Worm (Caenorhabditis elegans) whole organism, L4/young adult: ENCODE results near the gene srx-45.
A peak's percentile ranks its signal among the peaks of the same experiment; 100 is the strongest.

ENCODE experiments used
- W03F9.2 ChIP-seq: fragments of 150-350 bp; optimal IDR thresholded peaks from 2 replicates; lab custom pipeline; 2014; ENCODE audit warnings: missing biosample characterization, missing genetic modification characterization
- dao-5 ChIP-seq: sonication (generic microtip); optimal IDR thresholded peaks from 2 replicates; lab custom pipeline; 2016; ENCODE audit warnings: missing genotype, missing genetic modification characterization, moderate library complexity, missing compliant biosample characterization
- him-1 ChIP-seq: sonication (generic microtip); optimal IDR thresholded peaks from 2 replicates; lab custom pipeline; 2016; ENCODE audit warnings: missing genotype, missing genetic modification reagents, missing genetic modification characterization, missing compliant biosample characterization

srx-45 gene

DNA sequence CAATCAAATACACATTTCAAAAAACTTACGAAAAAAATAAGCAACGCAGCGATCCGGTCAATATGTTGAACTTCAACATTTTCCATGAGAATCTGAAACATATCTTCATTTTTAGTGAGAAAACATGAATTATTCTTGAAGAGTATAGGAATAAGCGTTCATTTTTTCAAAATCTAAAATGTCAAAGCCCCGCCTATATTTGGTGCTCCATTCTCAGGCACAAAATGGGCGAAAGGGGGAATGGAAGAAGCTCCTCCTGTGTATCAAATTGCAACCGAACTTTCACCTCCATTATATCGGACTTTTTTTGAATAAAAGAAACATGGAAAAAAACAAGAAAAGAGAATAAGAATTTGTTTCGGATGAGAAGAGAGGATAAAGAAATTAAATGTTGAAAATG is at the start of gene srx-45:
Gene srx-45 (minus strand): TSS at position 101 of the 400 bp plus-strand sequence.
- TF ChIP-seq him-1 (tag; lab: Kevin White, UChicago), result no peak
- TF ChIP-seq W03F9.2 (tag; lab: Kevin White, UChicago), result no peak
- no peak for TF ChIP-seq dao-5 (tag; lab: Kevin White, UChicago)

- TF ChIP-seq W03F9.2 (tag; lab: Kevin White, UChicago) (no peak), him-1 (tag; lab: Kevin White, UChicago) (no peak), dao-5 (tag; lab: Kevin White, UChicago) (no peak)
Observed at ce11 chrIII:9355412-9355969, 49.0 kb upstream of the srx-45 start, which contains the start of gene chtb-1. TSS of gene chtb-1 (minus strand) at chrIII:9355462.

DNA sequence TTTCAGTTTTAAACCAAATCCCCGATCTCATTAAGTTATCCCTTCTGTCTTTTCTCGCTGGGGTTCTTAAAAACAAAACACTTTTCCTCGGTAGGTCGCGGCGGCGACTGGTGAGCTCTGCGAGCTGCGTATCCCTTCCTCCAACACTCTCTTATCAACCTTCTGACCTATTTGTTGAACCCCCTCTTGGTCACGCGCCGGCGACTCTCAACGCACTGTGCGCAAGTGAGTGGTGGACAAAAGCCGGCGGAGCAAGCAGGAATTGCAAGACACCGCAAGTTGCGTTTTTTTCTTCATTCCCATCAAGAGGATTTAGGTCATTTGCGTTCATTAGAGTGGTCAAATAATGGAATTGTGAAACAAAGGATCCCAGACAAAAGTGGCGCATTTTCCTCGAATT is 47.3 kb upstream of the srx-45 start:
- TF ChIP-seq W03F9.2 (tag; lab: Kevin White, UChicago) (no peak), him-1 (tag; lab: Kevin White, UChicago) (no peak), dao-5 (tag; lab: Kevin White, UChicago) (no peak)

ce11 chrIII:9346722-9347121 is 40.2 kb upstream of the srx-45 start:
- TF ChIP-seq him-1 (tag; lab: Kevin White, UChicago) (no peak), dao-5 (tag; lab: Kevin White, UChicago) (no peak), W03F9.2 (tag; lab: Kevin White, UChicago) (no peak)

DNA sequence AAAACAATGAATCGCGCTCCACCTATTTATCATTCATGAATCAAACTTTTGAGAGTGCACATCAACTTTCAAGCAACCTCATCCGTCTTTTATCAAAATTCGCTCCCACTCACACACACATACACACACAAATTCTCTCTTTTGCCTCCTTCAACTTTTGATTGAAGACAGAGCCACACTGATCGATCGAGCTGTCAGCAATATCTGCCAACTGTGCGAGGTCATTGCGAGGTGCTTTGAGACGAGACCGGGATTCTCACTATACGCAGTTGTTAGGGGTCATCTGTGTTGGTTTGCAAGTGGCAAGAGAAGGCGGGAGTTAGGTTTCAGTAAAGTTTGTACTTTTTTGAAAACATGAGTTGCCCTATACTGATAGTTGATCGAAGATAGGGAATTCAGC is 39.6 kb upstream of the srx-45 start:
- no peak for TF ChIP-seq him-1 (tag; lab: Kevin White, UChicago)
- no peak for TF ChIP-seq dao-5 (tag; lab: Kevin White, UChicago)
- no peak for TF ChIP-seq W03F9.2 (tag; lab: Kevin White, UChicago)

DNA sequence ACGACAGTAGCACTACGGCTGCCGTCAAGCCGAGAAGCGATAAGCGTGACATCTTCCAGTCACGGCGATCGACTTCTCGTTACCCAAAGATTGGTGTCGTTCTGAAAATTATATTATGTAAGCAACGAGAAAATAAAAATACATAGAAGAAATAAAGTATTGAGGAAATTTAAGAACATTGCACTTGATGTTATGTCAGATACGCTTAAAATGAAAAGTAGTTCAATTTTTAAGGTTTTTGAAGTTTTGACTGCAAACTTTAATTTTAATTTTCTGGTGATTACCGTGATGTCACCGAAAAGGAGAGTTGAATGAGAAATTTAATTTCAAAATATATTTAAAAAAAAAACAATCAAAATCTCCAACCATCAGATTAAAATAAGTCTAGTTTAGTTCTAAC is 37.9 kb upstream of the srx-45 start, which contains the start of gene emb-9:
Gene emb-9 (minus strand): TSS at position 101 of the 400 bp plus-strand sequence.
- TF ChIP-seq him-1 (tag; lab: Kevin White, UChicago) (no peak), dao-5 (tag; lab: Kevin White, UChicago) (no peak)

DNA sequence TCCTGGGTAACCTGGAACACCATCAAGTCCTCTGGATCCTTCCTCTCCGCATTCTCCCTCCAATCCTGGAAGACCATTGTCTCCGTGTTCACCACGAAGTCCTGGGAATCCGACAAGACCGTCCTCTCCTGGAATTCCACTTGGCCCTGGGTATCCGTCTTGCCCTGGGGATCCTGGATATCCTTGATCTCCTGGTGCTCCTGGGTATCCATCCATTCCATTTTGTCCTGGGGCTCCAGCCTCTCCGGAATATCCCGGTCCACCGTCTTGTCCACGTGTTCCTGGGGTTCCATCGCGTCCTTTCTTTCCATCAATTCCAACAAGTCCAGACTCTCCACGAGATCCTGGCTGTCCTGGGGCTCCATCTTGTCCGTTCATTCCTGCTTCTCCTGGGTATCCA is 33.5 kb upstream of the srx-45 start:
- TF ChIP-seq him-1 (tag; lab: Kevin White, UChicago), result no peak
- no peak for TF ChIP-seq W03F9.2 (tag; lab: Kevin White, UChicago)
- TF ChIP-seq dao-5 (tag; lab: Kevin White, UChicago), result no peak

- no peak for TF ChIP-seq him-1 (tag; lab: Kevin White, UChicago)
- no peak for TF ChIP-seq dao-5 (tag; lab: Kevin White, UChicago)
Observed at ce11 chrIII:9337968-9338367, 31.5 kb upstream of the srx-45 start.

DNA sequence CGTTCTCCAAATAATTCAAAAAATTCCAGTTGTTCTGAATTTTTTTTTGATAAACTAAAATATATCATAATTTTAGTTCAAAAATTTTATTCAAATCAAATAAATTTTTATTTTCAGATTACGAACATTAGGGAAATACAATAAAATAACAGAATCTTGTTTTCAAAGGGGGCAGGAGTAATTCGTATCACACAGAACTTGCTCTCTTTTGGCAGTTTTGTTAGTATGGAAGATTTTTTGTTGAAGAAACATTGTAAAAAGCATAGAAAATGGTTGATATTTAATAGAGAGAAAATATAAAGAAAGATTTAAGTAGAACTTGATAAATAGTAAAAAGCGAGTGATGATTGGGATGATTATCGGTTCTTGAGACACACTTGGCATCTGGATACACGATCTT is 30.3 kb upstream of the srx-45 start:
- TF ChIP-seq him-1 (tag; lab: Kevin White, UChicago), result no peak
- no peak for TF ChIP-seq W03F9.2 (tag; lab: Kevin White, UChicago)
- no peak for TF ChIP-seq dao-5 (tag; lab: Kevin White, UChicago)

ce11 chrIII:9335076-9335475 is 28.6 kb upstream of the srx-45 start:
- TF ChIP-seq W03F9.2 (tag; lab: Kevin White, UChicago) (no peak), him-1 (tag; lab: Kevin White, UChicago) (no peak), dao-5 (tag; lab: Kevin White, UChicago) (no peak)

- TF ChIP-seq dao-5 (tag; lab: Kevin White, UChicago) (no peak), him-1 (tag; lab: Kevin White, UChicago) (no peak), W03F9.2 (tag; lab: Kevin White, UChicago) (no peak)
Observed at ce11 chrIII:9334174-9334573, 27.7 kb upstream of the srx-45 start, which contains the start of gene elo-4. TSS of gene elo-4 (minus strand) at chrIII:9334274.

- TF ChIP-seq dao-5 (tag; lab: Kevin White, UChicago) (no peak), W03F9.2 (tag; lab: Kevin White, UChicago) (peak; percentile 22), him-1 (tag; lab: Kevin White, UChicago) (no peak)
Observed at ce11 chrIII:9331084-9331564, 24.6 kb upstream of the srx-45 start, which contains the start of gene ufc-1. TSS of gene ufc-1 (plus strand) at chrIII:9331514.

- TF ChIP-seq dao-5 (tag; lab: Kevin White, UChicago) (no peak), him-1 (tag; lab: Kevin White, UChicago) (no peak), W03F9.2 (tag; lab: Kevin White, UChicago) (no peak)
Observed at ce11 chrIII:9329790-9330366, 23.4 kb upstream of the srx-45 start, which contains the start of gene ttr-5. TSS of gene ttr-5 (plus strand) at chrIII:9330316.

- no peak for TF ChIP-seq him-1 (tag; lab: Kevin White, UChicago)
- TF ChIP-seq dao-5 (tag; lab: Kevin White, UChicago), result no peak
Observed at ce11 chrIII:9329266-9329665, 22.8 kb upstream of the srx-45 start, which contains the start of gene C40H1.3. TSS of gene C40H1.3 (minus strand) at chrIII:9329366.
